Fruit fly (Drosophila melanogaster) whole organism, embryonic: Measurements from ENCODE around the gene Gr64a.

Experiments used
- CG10321 ChIP-seq: fragments of 200-800 bp; sonication (Bioruptor generic); IDR thresholded peaks from 2 replicates; pipeline ENCODE4 v1.3.6; 2022; ENCODE audit warnings: missing biosample characterization, missing genetic modification characterization
- CG10565 ChIP-seq: fragments of 200-800 bp; sonication (Bioruptor generic); optimal IDR thresholded peaks from 3 replicates; lab custom pipeline; 2016; ENCODE audit warnings: missing biosample characterization, mild to moderate bottlenecking, missing genetic modification characterization
- CG11723 ChIP-seq: fragments of 200-800 bp; sonication (Bioruptor generic); optimal IDR thresholded peaks from 2 replicates; lab custom pipeline; 2017; ENCODE audit warnings: missing biosample characterization, mild to moderate bottlenecking, missing genetic modification characterization
- CG12104 ChIP-seq: fragments of 200-800 bp; sonication (Bioruptor generic); optimal IDR thresholded peaks from 3 replicates; lab custom pipeline; 2016; ENCODE audit warnings: missing biosample characterization, missing genetic modification characterization
- CG12659 ChIP-seq: fragments of 200-800 bp; sonication (Bioruptor generic); optimal IDR thresholded peaks from 3 replicates; lab custom pipeline; 2017; ENCODE audit warnings: mild to moderate bottlenecking, missing biosample characterization, missing genetic modification reagents, missing genetic modification characterization
- CG14710 ChIP-seq: fragments of 200-800 bp; sonication (Bioruptor generic); optimal IDR thresholded peaks from 3 replicates; lab custom pipeline; 2019; ENCODE audit warnings: missing biosample characterization, mild to moderate bottlenecking, missing genetic modification characterization, moderate library complexity
- CG14860 ChIP-seq: fragments of 200-800 bp; sonication (Bioruptor generic); IDR thresholded peaks from 3 replicates; pipeline ENCODE4 v1.3.6; 2022; ENCODE audit warnings: missing biosample characterization, missing genetic modification characterization; ENCODE audit not compliant: partially characterized antibody
- CG15011 ChIP-seq: fragments of 200-800 bp; sonication (Bioruptor generic); optimal IDR thresholded peaks from 3 replicates; lab custom pipeline; 2018; ENCODE audit warnings: missing biosample characterization, mild to moderate bottlenecking, missing genetic modification characterization
- CG15073 ChIP-seq: fragments of 200-800 bp; sonication (Bioruptor generic); optimal IDR thresholded peaks from 2 replicates; lab custom pipeline; 2016; ENCODE audit warnings: missing biosample characterization, missing genetic modification characterization
- CG15696 ChIP-seq: fragments of 200-800 bp; sonication (Bioruptor generic); optimal IDR thresholded peaks from 2 replicates; lab custom pipeline; 2019; ENCODE audit warnings: missing biosample characterization, mild to moderate bottlenecking, missing genetic modification characterization, moderate library complexity
- CG16863 ChIP-seq: fragments of 200-800 bp; sonication (Bioruptor generic); optimal IDR thresholded peaks from 3 replicates; lab custom pipeline; 2016; ENCODE audit warnings: missing biosample characterization, missing genetic modification characterization
- CG17385 ChIP-seq: fragments of 200-800 bp; sonication (Bioruptor generic); optimal IDR thresholded peaks from 3 replicates; lab custom pipeline; 2018; ENCODE audit warnings: missing biosample characterization, mild to moderate bottlenecking, missing genetic modification characterization
- CG18764 ChIP-seq: fragments of 200-800 bp; sonication (Bioruptor generic); optimal IDR thresholded peaks from 3 replicates; lab custom pipeline; 2016; ENCODE audit warnings: missing biosample characterization, missing genetic modification characterization
- CG30403 ChIP-seq: fragments of 200-800 bp; sonication (Bioruptor generic); optimal IDR thresholded peaks from 3 replicates; lab custom pipeline; 2016; ENCODE audit warnings: missing biosample characterization, missing genetic modification characterization
- CG31224 ChIP-seq: fragments of 200-800 bp; sonication (Bioruptor generic); IDR thresholded peaks from 2 replicates; pipeline ENCODE4 v1.3.6; 2022; ENCODE audit warnings: missing biosample characterization, missing genetic modification characterization
- CG4404 ChIP-seq: fragments of 200-800 bp; sonication (Bioruptor generic); IDR thresholded peaks from 2 replicates; pipeline ENCODE4 v1.3.6; 2022; ENCODE audit warnings: missing biosample characterization, missing genetic modification characterization
- CG8924 ChIP-seq: fragments of 200-800 bp; optimal IDR thresholded peaks from 3 replicates; lab custom pipeline; 2019; ENCODE audit warnings: missing biosample characterization, mild to moderate bottlenecking, missing genetic modification characterization, moderate library complexity
- CG9932 ChIP-seq: fragments of 200-800 bp; sonication (Bioruptor generic); IDR thresholded peaks from 2 replicates; pipeline ENCODE4 v1.3.6; 2022; ENCODE audit warnings: missing biosample characterization, missing genetic modification characterization
- Dll ChIP-seq: fragments of 200-800 bp; sonication (Bioruptor generic); IDR thresholded peaks from 4 replicates; pipeline ENCODE4 v1.3.6; 2022; ENCODE audit warnings: missing biosample characterization, missing genetic modification characterization; ENCODE audit not compliant: partially characterized antibody
- Gsc ChIP-seq: fragments of 200-800 bp; sonication (Bioruptor generic); IDR thresholded peaks from 2 replicates; pipeline ENCODE4 v1.3.6; 2022; ENCODE audit warnings: missing biosample characterization, missing genetic modification characterization
- Gug ChIP-seq: fragments of 200-800 bp; sonication (Bioruptor generic); IDR thresholded peaks from 4 replicates; pipeline ENCODE4 v1.3.6; 2022; ENCODE audit warnings: missing biosample characterization, missing genetic modification characterization
- Hr39 ChIP-seq: fragments of >200 bp; optimal IDR thresholded peaks from 2 replicates; lab custom pipeline; 2017
- Lhr ChIP-seq: fragments of 200-800 bp; sonication (Bioruptor generic); optimal IDR thresholded peaks from 3 replicates; lab custom pipeline; 2017; ENCODE audit warnings: mild to moderate bottlenecking, missing biosample characterization, missing genetic modification reagents, missing genetic modification characterization
- MBD-R2 ChIP-seq: fragments of 200-800 bp; sonication (Bioruptor generic); IDR thresholded peaks from 2 replicates; pipeline ENCODE4 v1.3.6; 2022; ENCODE audit warnings: missing biosample characterization, missing genetic modification characterization
- Med ChIP-seq: fragments of 200-800 bp; sonication (Bioruptor generic); peaks from one replicate; lab custom pipeline; 2016; ENCODE audit warnings: missing biosample characterization, missing genetic modification characterization, mild to moderate bottlenecking, inconsistent platforms, moderate library complexity
- Mes4 ChIP-seq: fragments of 200-800 bp; sonication (Bioruptor generic); optimal IDR thresholded peaks from 2 replicates; lab custom pipeline; 2016; ENCODE audit warnings: missing biosample characterization, missing genetic modification characterization
- NfI ChIP-seq: fragments of 200-800 bp; sonication (Bioruptor generic); optimal IDR thresholded peaks from 3 replicates; lab custom pipeline; 2018; ENCODE audit warnings: missing biosample characterization, mild to moderate bottlenecking, missing genetic modification characterization, moderate library complexity
- Oli ChIP-seq: fragments of 200-800 bp; sonication (Bioruptor generic); optimal IDR thresholded peaks from 2 replicates; lab custom pipeline; 2018; ENCODE audit warnings: missing biosample characterization, mild to moderate bottlenecking, missing genetic modification characterization, moderate library complexity
- Opbp ChIP-seq: fragments of 200-800 bp; sonication (Bioruptor generic); IDR thresholded peaks from 3 replicates; pipeline ENCODE4 v1.3.6; 2022; ENCODE audit warnings: missing biosample characterization, missing genetic modification characterization; ENCODE audit not compliant: partially characterized antibody
- Ptx1 ChIP-seq: fragments of 200-800 bp; sonication (Bioruptor generic); IDR thresholded peaks from 2 replicates; pipeline ENCODE4 v1.3.6; 2022; ENCODE audit warnings: missing biosample characterization, missing genetic modification characterization
- Scr ChIP-seq: fragments of 200-800 bp; sonication (Bioruptor generic); IDR thresholded peaks from 2 replicates; pipeline ENCODE4 v1.3.6; 2022; ENCODE audit warnings: missing biosample characterization, missing genetic modification characterization; ENCODE audit not compliant: partially characterized antibody
- Sox102F ChIP-seq: fragments of 200-800 bp; sonication (Bioruptor generic); optimal IDR thresholded peaks from 2 replicates; lab custom pipeline; 2018; ENCODE audit warnings: missing biosample characterization, mild to moderate bottlenecking, missing genetic modification characterization, moderate library complexity
- al ChIP-seq: fragments of 200-800 bp; sonication (Bioruptor generic); IDR thresholded peaks from 2 replicates; pipeline ENCODE4 v1.3.6; 2022; ENCODE audit warnings: missing biosample characterization, missing genetic modification characterization
- ara ChIP-seq: fragments of 200-800 bp; sonication (Bioruptor generic); IDR thresholded peaks from 2 replicates; pipeline ENCODE4 v1.3.6; 2022; ENCODE audit warnings: missing biosample characterization, missing genetic modification characterization
- bcd ChIP-seq: fragments of 200-800 bp; sonication (Bioruptor generic); optimal IDR thresholded peaks from 2 replicates; lab custom pipeline; 2017; ENCODE audit warnings: missing biosample characterization, mild to moderate bottlenecking, missing genetic modification characterization
- btn ChIP-seq: fragments of 200-800 bp; sonication (Bioruptor generic); optimal IDR thresholded peaks from 2 replicates; lab custom pipeline; 2016; ENCODE audit warnings: missing biosample characterization, missing genetic modification characterization
- caup ChIP-seq: fragments of 200-800 bp; sonication (Bioruptor generic); optimal IDR thresholded peaks from 3 replicates; lab custom pipeline; 2017; ENCODE audit warnings: missing biosample characterization, mild to moderate bottlenecking, missing genetic modification characterization, moderate library complexity; ENCODE audit not compliant: severe bottlenecking
- gro ChIP-seq: fragments of 200-800 bp; sonication (Bioruptor generic); optimal IDR thresholded peaks from 2 replicates; lab custom pipeline; 2016; ENCODE audit warnings: missing biosample characterization, missing genetic modification characterization
- ham ChIP-seq: fragments of 200-800 bp; sonication (Bioruptor generic); IDR thresholded peaks from 2 replicates; pipeline ENCODE4 v1.3.6; 2022; ENCODE audit warnings: missing biosample characterization, missing genetic modification characterization
- ind ChIP-seq: fragments of 200-800 bp; sonication (Bioruptor generic); optimal IDR thresholded peaks from 3 replicates; lab custom pipeline; 2016; ENCODE audit warnings: missing biosample characterization, missing genetic modification characterization
- kay ChIP-seq: fragments of 200-800 bp; sonication (Bioruptor generic); optimal IDR thresholded peaks from 2 replicates; lab custom pipeline; 2016; ENCODE audit warnings: missing biosample characterization, missing genetic modification characterization
- lab ChIP-seq: fragments of 200-800 bp; sonication (Bioruptor generic); optimal IDR thresholded peaks from 3 replicates; lab custom pipeline; 2017; ENCODE audit warnings: missing biosample characterization, missing genetic modification characterization, mild to moderate bottlenecking, moderate library complexity, missing genetic modification reagents
- peb ChIP-seq: fragments of 200-800 bp; sonication (Bioruptor generic); IDR thresholded peaks from 2 replicates; pipeline ENCODE4 v1.3.6; 2022; ENCODE audit warnings: missing biosample characterization, missing genetic modification characterization
- phol ChIP-seq: fragments of 200-800 bp; sonication (Bioruptor generic); optimal IDR thresholded peaks from 3 replicates; lab custom pipeline; 2018; ENCODE audit warnings: missing biosample characterization, mild to moderate bottlenecking, missing genetic modification characterization, moderate library complexity
- ranshi ChIP-seq: fragments of 200-800 bp; sonication (Bioruptor generic); IDR thresholded peaks from 2 replicates; pipeline ENCODE4 v1.3.6; 2022; ENCODE audit warnings: missing biosample characterization, missing genetic modification characterization
- run ChIP-seq: fragments of 200-800 bp; sonication (Bioruptor generic); optimal IDR thresholded peaks from 3 replicates; lab custom pipeline; 2018; ENCODE audit warnings: missing biosample characterization, mild to moderate bottlenecking, missing genetic modification characterization
- sim ChIP-seq: fragments of 200-800 bp; sonication (Bioruptor generic); IDR thresholded peaks from 2 replicates; pipeline ENCODE4 v1.3.6; 2022; ENCODE audit warnings: missing biosample characterization, missing genetic modification characterization
- slbo ChIP-seq: fragments of 200-800 bp; sonication (Bioruptor generic); IDR thresholded peaks from 2 replicates; pipeline ENCODE4 v1.3.6; 2022; ENCODE audit warnings: missing biosample characterization, missing genetic modification characterization
- tll ChIP-seq, 2 experiments: fragments of 200-800 bp in 1 of 2; fragments of >200 bp in 1 of 2; sonication (Bioruptor generic) in 1 of 2; optimal IDR thresholded peaks; 2 replicates each; lab custom pipeline; 2017 to 2019; ENCODE audit warnings: missing biosample characterization in 2 of 2, missing genetic modification characterization in 2 of 2, mild to moderate bottlenecking in 1 of 2, moderate library complexity in 1 of 2
- twi ChIP-seq: fragments of 200-800 bp; optimal IDR thresholded peaks from 2 replicates; lab custom pipeline; 2019; ENCODE audit warnings: missing biosample characterization, mild to moderate bottlenecking, missing genetic modification characterization, moderate library complexity
- tx ChIP-seq: fragments of 200-800 bp; sonication (Bioruptor generic); optimal IDR thresholded peaks from 2 replicates; lab custom pipeline; 2016; ENCODE audit warnings: missing biosample characterization, missing genetic modification characterization
- wek ChIP-seq: fragments of 200-800 bp; sonication (Bioruptor generic); optimal IDR thresholded peaks from 3 replicates; lab custom pipeline; 2018; ENCODE audit warnings: missing biosample characterization, mild to moderate bottlenecking, missing genetic modification characterization, moderate library complexity

The Gr64a gene

DNA sequence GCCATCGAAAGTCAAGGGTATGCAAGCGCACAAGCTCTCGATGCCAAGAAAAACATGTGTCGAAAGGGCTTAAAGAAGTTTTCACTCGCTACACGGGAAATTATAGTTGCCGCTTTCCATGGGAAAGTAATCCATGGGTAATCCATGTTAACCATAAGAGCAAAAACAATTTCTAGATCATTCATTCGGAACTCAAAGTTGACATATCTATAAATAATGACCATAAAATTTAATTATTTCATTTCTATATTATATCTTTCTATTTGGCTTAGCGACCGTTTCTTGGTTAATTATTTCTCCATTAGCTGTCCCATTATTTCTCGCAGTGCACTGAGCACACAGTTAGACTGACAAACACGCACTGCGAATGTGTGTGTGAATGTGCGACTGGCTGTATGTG is 25.9 kb upstream of the Gr64a start (continued):
- no peak for TF ChIP-seq kay (GFP tag; lab: Kevin White, UChicago)
- peak; percentile 8 for TF ChIP-seq phol (tag; lab: Kevin White, UChicago)
- peak; percentile 42 for TF ChIP-seq CG8924 (tag; lab: Kevin White, UChicago)
- no peak for TF ChIP-seq CG15696 (tag; lab: Kevin White, UChicago)
- TF ChIP-seq Sox102F (GFP tag; lab: Kevin White, UChicago) = peak; percentile 42
- TF ChIP-seq Gug = no peak
- no peak for TF ChIP-seq CG14710 (tag; lab: Kevin White, UChicago)
- TF ChIP-seq wek (GFP tag; lab: Kevin White, UChicago) = no peak
- peak; percentile 5 for TF ChIP-seq ind (GFP tag; lab: Kevin White, UChicago)
- TF ChIP-seq bcd (GFP tag; lab: Kevin White, UChicago) = peak; percentile 40
- no peak for TF ChIP-seq peb (GFP tag; lab: Robert Waterston, UW)
- no peak for TF ChIP-seq Dll (GFP tag; lab: Robert Waterston, UW)
- no peak for TF ChIP-seq sim (GFP tag; lab: Robert Waterston, UW)
- TF ChIP-seq CG11723 (GFP tag; lab: Kevin White, UChicago) = no peak
- TF ChIP-seq gro (GFP tag; lab: Kevin White, UChicago) = no peak
- TF ChIP-seq CG10565 (GFP tag; lab: Kevin White, UChicago) = no peak
- peak; percentile 46 for TF ChIP-seq CG12659 (GFP tag; lab: Kevin White, UChicago)
- no peak for TF ChIP-seq CG18764
- TF ChIP-seq caup (GFP tag; lab: Kevin White, UChicago) = peak; percentile 3
- no peak for TF ChIP-seq MBD-R2
- no peak for TF ChIP-seq CG4404
- TF ChIP-seq ara (GFP tag; lab: Robert Waterston, UW) = no peak
- TF ChIP-seq Hr39 (lab: Kevin White, UChicago) = no peak
- no peak for TF ChIP-seq ranshi (GFP tag; lab: Robert Waterston, UW)
- no peak for TF ChIP-seq Scr (GFP tag; lab: Robert Waterston, UW)
- TF ChIP-seq CG12104 (GFP tag; lab: Kevin White, UChicago) = no peak
- TF ChIP-seq tx (GFP tag; lab: Kevin White, UChicago) = no peak
- TF ChIP-seq Gsc (GFP tag; lab: Robert Waterston, UW) = no peak
- TF ChIP-seq CG16863 (GFP tag; lab: Kevin White, UChicago) = no peak
- TF ChIP-seq CG17385 (GFP tag; lab: Kevin White, UChicago) = peak; percentile 52
- TF ChIP-seq Lhr (GFP tag; lab: Kevin White, UChicago) = no peak
- TF ChIP-seq ham (GFP tag; lab: Robert Waterston, UW) = no peak
- no peak for TF ChIP-seq al (GFP tag; lab: Robert Waterston, UW)
- TF ChIP-seq CG30403 (GFP tag; lab: Kevin White, UChicago) = peak; percentile 33
- TF ChIP-seq Mes4 (GFP tag; lab: Kevin White, UChicago) = no peak
- TF ChIP-seq Oli (tag; lab: Kevin White, UChicago) = peak; percentile 56
- 0 out of 2 replicates have a peak, but pooled peaks have one; percentile 9 for TF ChIP-seq Ptx1 (GFP tag; lab: Robert Waterston, UW)
- peak; percentile 33 for TF ChIP-seq lab (GFP tag; lab: Kevin White, UChicago)
- TF ChIP-seq run (tag; lab: Kevin White, UChicago) = no peak
- TF ChIP-seq NfI (GFP tag; lab: Kevin White, UChicago) = peak; percentile 45
- TF ChIP-seq twi (tag; lab: Kevin White, UChicago) = no peak
- TF ChIP-seq slbo = peak; percentile 22; the same call in 1 of the 2 replicates
- TF ChIP-seq CG10321 (GFP tag; lab: Robert Waterston, UW) = no peak
- TF ChIP-seq CG14860 (GFP tag; lab: Robert Waterston, UW) = no peak
- no peak for TF ChIP-seq CG31224 (GFP tag; lab: Robert Waterston, UW)
- TF ChIP-seq CG15073 (GFP tag; lab: Kevin White, UChicago) = no peak
- TF ChIP-seq CG9932 (GFP tag; lab: Robert Waterston, UW) = peak; percentile 18; the same call in 1 of the 2 replicates
- no peak for TF ChIP-seq CG15011 (GFP tag; lab: Kevin White, UChicago)
- no peak for TF ChIP-seq btn
- no peak for TF ChIP-seq Opbp (GFP tag; lab: Robert Waterston, UW)
- no peak for TF ChIP-seq Med (GFP tag; lab: Kevin White, UChicago)
- no peak for TF ChIP-seq tll (GFP tag; optimal IDR thresholded peaks at IDR 0.05; lab: Kevin White, UChicago)
